Fruit fly (Drosophila melanogaster) whole organism, pupa: Measurements from ENCODE around the gene Uch-L5.

Experiments used
- CG13204 ChIP-seq: fragments of 200-800 bp; sonication (Bioruptor generic); optimal IDR thresholded peaks from 2 replicates; lab custom pipeline; 2018; ENCODE audit warnings: missing biosample characterization, mild to moderate bottlenecking, missing genetic modification characterization, moderate library complexity
- CG4496 ChIP-seq: fragments of 200-800 bp; sonication (Bioruptor generic); IDR thresholded peaks from 3 replicates; pipeline ENCODE4 v1.3.6; 2022; ENCODE audit warnings: missing biosample characterization, missing genetic modification characterization
- EcR ChIP-seq: fragments of 200-800 bp; sonication (Bioruptor generic); optimal IDR thresholded peaks from 3 replicates; lab custom pipeline; 2019; ENCODE audit warnings: missing biosample characterization, missing genetic modification characterization, mild to moderate bottlenecking, moderate library complexity, missing genetic modification reagents

DNA sequence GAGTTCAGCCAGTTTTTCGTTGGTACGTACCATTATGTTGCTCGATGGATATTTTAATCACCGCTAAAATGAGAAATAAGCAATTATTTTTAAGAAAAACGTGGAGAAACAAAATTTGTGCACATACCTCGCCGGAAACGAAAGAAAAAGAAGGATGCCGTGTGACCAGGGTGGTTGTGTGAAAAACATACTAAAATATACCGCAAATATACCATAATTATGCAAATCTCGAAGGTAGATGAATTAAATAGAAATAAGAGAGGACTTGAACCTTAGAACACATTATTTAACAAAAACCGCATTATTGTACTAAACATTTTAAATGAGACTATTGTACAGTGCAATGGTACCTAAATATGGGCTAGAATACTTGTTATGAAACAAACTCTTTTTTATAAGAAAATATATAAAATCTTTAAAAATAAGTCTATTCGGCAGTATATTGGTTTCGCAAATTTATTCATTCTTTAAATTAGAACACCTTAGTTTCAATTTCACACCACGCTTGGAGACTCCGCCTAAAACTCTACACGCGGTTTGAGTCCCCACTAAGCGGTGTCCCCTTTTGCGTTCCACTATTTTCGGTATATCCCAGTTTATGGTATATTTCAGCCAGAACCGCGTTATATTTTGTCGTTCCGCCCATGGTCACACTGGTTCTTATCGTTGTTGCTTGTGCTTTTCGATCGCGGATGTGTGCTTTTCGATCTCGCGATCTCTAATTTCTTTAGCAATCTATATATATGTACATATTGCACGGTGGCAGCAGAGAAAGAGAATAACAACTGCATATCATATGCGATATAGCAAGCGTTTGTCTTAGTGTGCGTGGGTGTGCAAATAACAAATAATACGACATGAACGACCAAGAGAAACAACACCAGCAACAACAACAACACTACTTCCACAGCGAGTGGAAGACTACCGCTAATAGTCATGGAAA, 46.8 kb downstream of the Uch-L5 start, which contains the start of the genes RpS17 and MTF-1:
- peak; percentile 64 for TF ChIP-seq CG4496 (GFP tag; lab: Robert Waterston, UW)
- peak; percentile 41 for TF ChIP-seq EcR (GFP tag; lab: Kevin White, UChicago)
- TF ChIP-seq CG13204, result peak; percentile 6
